Worm (Caenorhabditis elegans): ENCODE measurements around the gene acl-7.

The acl-7 gene

ce11 chrII:12787831-12788248 is 28.4 kb downstream of the acl-7 start, which contains the start of gene alkb-7:
alkb-7 (minus strand) TSS chrII:12788153.
- peak; percentile 38 for TF ChIP-seq repo-1 (tag; optimal IDR thresholded peaks at IDR 0.05)
- TF ChIP-seq mcd-1 (GFP tag; IDR thresholded peaks at IDR 0.05), result peak; percentile 50
- TF ChIP-seq F52B5.7 (tag; optimal IDR thresholded peaks at IDR 0.05), result peak; percentile 27
- TF ChIP-seq B0035.1 (tag; optimal IDR thresholded peaks at IDR 0.05), result no peak
- peak; percentile 49 for TF ChIP-seq chd-7 (tag; optimal IDR thresholded peaks at IDR 0.05)
- peak; percentile 2 for TF ChIP-seq lin-40 (tag; optimal IDR thresholded peaks at IDR 0.05)
- TF ChIP-seq B0336.3 (GFP tag; IDR thresholded peaks at IDR 0.05), result peak; percentile 59; the same call in 1 of the 2 replicates
- TF ChIP-seq bed-2 (GFP tag; IDR thresholded peaks at IDR 0.05), result no peak
- TF ChIP-seq tbp1 (GFP tag; optimal IDR thresholded peaks at IDR 0.05), result peak; percentile 6
- TF ChIP-seq snpc-1.3 (tag; optimal IDR thresholded peaks at IDR 0.05; ENCODE audit: insufficient read depth), result no peak
- TF ChIP-seq dpl-1 (GFP tag; optimal IDR thresholded peaks at IDR 0.05), result no peak
- TF ChIP-seq egl-44 (GFP tag; IDR thresholded peaks at IDR 0.05), result no peak
- TF ChIP-seq cebp-1 (GFP tag; IDR thresholded peaks at IDR 0.05), result peak; percentile 50; the same call in 1 of the 2 replicates
- peak; percentile 84 for TF ChIP-seq cebp-1 (tag; optimal IDR thresholded peaks at IDR 0.05)
- no peak for TF ChIP-seq ceh-100 (GFP tag; IDR thresholded peaks at IDR 0.05)
- TF ChIP-seq nfyb-1 (GFP tag; IDR thresholded peaks at IDR 0.05), result peak; percentile 62; the same call in 1 of the 2 replicates
- TF ChIP-seq athp-1 (tag; optimal IDR thresholded peaks at IDR 0.05), result peak; percentile 3
- no peak for TF ChIP-seq Y56A3A.18 (GFP tag; IDR thresholded peaks at IDR 0.05)
- no peak for TF ChIP-seq ztf-28 (GFP tag; IDR thresholded peaks at IDR 0.05)
- TF ChIP-seq F57A8.1 (GFP tag; optimal IDR thresholded peaks at IDR 0.05), result no peak
- peak; percentile 44 for TF ChIP-seq him-1 (tag; optimal IDR thresholded peaks at IDR 0.05)
- TF ChIP-seq lin-54 (GFP tag; optimal IDR thresholded peaks at IDR 0.05), result peak; percentile 40
- TF ChIP-seq Y67H2A.10 (GFP tag; conservative IDR thresholded peaks at IDR 0.05), result no peak
- TF ChIP-seq dox-1 (GFP tag; IDR thresholded peaks at IDR 0.05), result peak; percentile 33; the same call in 1 of the 2 replicates
- TF ChIP-seq Y53G8AR.9 (GFP tag; conservative IDR thresholded peaks at IDR 0.05), result 0 out of 2 replicates have a peak, but pooled peaks have one; percentile 11
- TF ChIP-seq ama-1 (optimal IDR thresholded peaks at IDR 0.05), result no peak
- TF ChIP-seq ama-1 (GFP tag; optimal IDR thresholded peaks at IDR 0.05), result peak; percentile 8 to 70
- TF ChIP-seq somi-1 (GFP tag; optimal IDR thresholded peaks at IDR 0.05), result peak; percentile 30
- 0 out of 2 replicates have a peak, but pooled peaks have one; percentile 37 for TF ChIP-seq let-526 (GFP tag; IDR thresholded peaks at IDR 0.05)
- TF ChIP-seq hsf-1 (GFP tag; IDR thresholded peaks at IDR 0.05), result peak; percentile 32; the same call in 1 of the 2 replicates
- no peak for TF ChIP-seq F10E7.11 (tag; optimal IDR thresholded peaks at IDR 0.05)
- TF ChIP-seq nhr-27 (tag; optimal IDR thresholded peaks at IDR 0.05), result no peak
- 0 out of 2 replicates have a peak, but pooled peaks have one; percentile 34 for TF ChIP-seq ceh-91 (GFP tag; IDR thresholded peaks at IDR 0.05)
- TF ChIP-seq lin-26 (GFP tag; IDR thresholded peaks at IDR 0.05), result no peak
- TF ChIP-seq hmg-1.2 (GFP tag; IDR thresholded peaks at IDR 0.05), result 0 out of 2 replicates have a peak, but pooled peaks have one; percentile 4
- TF ChIP-seq cebp-2 (GFP tag; IDR thresholded peaks at IDR 0.05), result 0 out of 2 replicates have a peak, but pooled peaks have one; percentile 26
- TF ChIP-seq F33H1.4 (GFP tag; IDR thresholded peaks at IDR 0.05), result peak; percentile 6; the same call in 1 of the 2 replicates
- TF ChIP-seq mxl-1 (tag; optimal IDR thresholded peaks at IDR 0.05), result no peak
- no peak for TF ChIP-seq lin-35 (GFP tag; optimal IDR thresholded peaks at IDR 0.05)
- 0 out of 2 replicates have a peak, but pooled peaks have one; percentile 19 for TF ChIP-seq attf-6 (GFP tag; IDR thresholded peaks at IDR 0.05)
- TF ChIP-seq Y95B8A.8 (GFP tag; IDR thresholded peaks at IDR 0.05), result peak; percentile 10; the same call in 1 of the 2 replicates
